Worm (Caenorhabditis elegans) whole organism, late embryonic: ENCODE data around the gene irld-47.
A peak's percentile ranks its signal among the peaks of the same experiment; 100 is the strongest.

ENCODE experiments used
- F13H6.1 ChIP-seq: sonication (generic microtip); optimal IDR thresholded peaks from 2 replicates; lab custom pipeline; 2016; ENCODE audit warnings: missing genetic modification characterization, missing compliant biosample characterization
- K02D7.2 ChIP-seq: sonication (generic microtip); optimal IDR thresholded peaks from 2 replicates; lab custom pipeline; 2017; ENCODE audit warnings: mild to moderate bottlenecking, missing genetic modification characterization, missing compliant biosample characterization
- K09A11.1 ChIP-seq: sonication (generic microtip); optimal IDR thresholded peaks from 2 replicates; lab custom pipeline; 2017; ENCODE audit warnings: antibody characterized with exemption, mild to moderate bottlenecking, missing genetic modification characterization, missing compliant biosample characterization; ENCODE audit not compliant: insufficient read depth
- T23F11.4 ChIP-seq: fragments of 200-800 bp; sonication (Bioruptor generic); optimal IDR thresholded peaks from 2 replicates; lab custom pipeline; 2018; ENCODE audit warnings: mild to moderate bottlenecking, missing genetic modification characterization, missing compliant biosample characterization
- ahr-1 ChIP-seq: sonication (generic microtip); optimal IDR thresholded peaks from 2 replicates; lab custom pipeline; 2016; ENCODE audit warnings: missing genetic modification characterization, missing compliant biosample characterization
- ama-1 ChIP-seq: fragments of 150-350 bp; optimal IDR thresholded peaks from 2 replicates; lab custom pipeline; 2014
- ceh-14 ChIP-seq: sonication (generic microtip); optimal IDR thresholded peaks from 2 replicates; lab custom pipeline; 2016; ENCODE audit warnings: missing genotype, missing genetic modification characterization, missing compliant biosample characterization
- ceh-18 ChIP-seq: sonication (generic microtip); optimal IDR thresholded peaks from 2 replicates; lab custom pipeline; 2016; ENCODE audit warnings: missing genetic modification characterization, missing compliant biosample characterization
- ceh-19 ChIP-seq: fragments of 200-800 bp; sonication (Bioruptor generic); optimal IDR thresholded peaks from 2 replicates; lab custom pipeline; 2018; ENCODE audit warnings: mild to moderate bottlenecking, missing genetic modification characterization, missing compliant biosample characterization
- ceh-2 ChIP-seq: sonication (generic microtip); optimal IDR thresholded peaks from 2 replicates; lab custom pipeline; 2016; ENCODE audit warnings: missing genotype, missing genetic modification characterization, missing compliant biosample characterization
- ceh-24 ChIP-seq: sonication (generic microtip); optimal IDR thresholded peaks from 2 replicates; lab custom pipeline; 2016; ENCODE audit warnings: mild to moderate bottlenecking, missing genetic modification characterization, missing compliant biosample characterization
- ceh-31 ChIP-seq: sonication (generic microtip); optimal IDR thresholded peaks from 2 replicates; lab custom pipeline; 2016; ENCODE audit warnings: missing genetic modification characterization, missing compliant biosample characterization
- ceh-34 ChIP-seq: sonication (generic microtip); optimal IDR thresholded peaks from 2 replicates; lab custom pipeline; 2016; ENCODE audit warnings: mild to moderate bottlenecking, missing genetic modification characterization, missing compliant biosample characterization
- ceh-48 ChIP-seq: sonication (generic microtip); optimal IDR thresholded peaks from 2 replicates; lab custom pipeline; 2016; ENCODE audit warnings: missing genetic modification characterization, inconsistent platforms, missing compliant biosample characterization
- ceh-9 ChIP-seq: sonication (generic microtip); optimal IDR thresholded peaks from 2 replicates; lab custom pipeline; 2016; ENCODE audit warnings: mild to moderate bottlenecking, missing genetic modification characterization, inconsistent platforms, missing compliant biosample characterization
- che-1 ChIP-seq: sonication (generic microtip); optimal IDR thresholded peaks from 2 replicates; lab custom pipeline; 2016; ENCODE audit warnings: mild to moderate bottlenecking, missing genetic modification characterization, missing compliant biosample characterization
- dmd-4 ChIP-seq: sonication (generic microtip); optimal IDR thresholded peaks from 2 replicates; lab custom pipeline; 2016; ENCODE audit warnings: borderline replicate concordance, missing genetic modification characterization, missing compliant biosample characterization
- dve-1 ChIP-seq: sonication (generic microtip); optimal IDR thresholded peaks from 2 replicates; lab custom pipeline; 2017; ENCODE audit warnings: antibody characterized with exemption, mild to moderate bottlenecking, missing genetic modification characterization, missing compliant biosample characterization
- elt-2 ChIP-seq: sonication (generic microtip); optimal IDR thresholded peaks from 2 replicates; lab custom pipeline; 2016; ENCODE audit warnings: missing genetic modification reagents, missing genetic modification characterization, missing compliant biosample characterization
- eyg-1 ChIP-seq: sonication (generic microtip); optimal IDR thresholded peaks from 2 replicates; lab custom pipeline; 2016; ENCODE audit warnings: missing genotype, missing genetic modification characterization, missing compliant biosample characterization
- fkh-10 ChIP-seq: fragments of 150-350 bp; optimal IDR thresholded peaks from 2 replicates; lab custom pipeline; 2014; ENCODE audit warnings: missing biosample characterization, missing genetic modification reagents, missing genetic modification characterization
- gmeb-2 ChIP-seq: sonication (generic microtip); optimal IDR thresholded peaks from 2 replicates; lab custom pipeline; 2016; ENCODE audit warnings: missing genetic modification characterization, inconsistent platforms, missing compliant biosample characterization
- hlh-13 ChIP-seq: fragments of 200-800 bp; sonication (Bioruptor generic); optimal IDR thresholded peaks from 2 replicates; lab custom pipeline; 2018; ENCODE audit warnings: mild to moderate bottlenecking, missing genetic modification characterization, missing compliant biosample characterization
- hlh-6 ChIP-seq: sonication (generic microtip); optimal IDR thresholded peaks from 2 replicates; lab custom pipeline; 2016; ENCODE audit warnings: missing genotype, missing genetic modification characterization, missing compliant biosample characterization
- lim-6 ChIP-seq: sonication (generic microtip); optimal IDR thresholded peaks from 2 replicates; lab custom pipeline; 2016; ENCODE audit warnings: missing genetic modification characterization, missing compliant biosample characterization
- madf-2 ChIP-seq: sonication (generic microtip); optimal IDR thresholded peaks from 2 replicates; lab custom pipeline; 2017; ENCODE audit warnings: missing genetic modification characterization, missing compliant biosample characterization
- mec-3 ChIP-seq: sonication (generic microtip); optimal IDR thresholded peaks from 2 replicates; lab custom pipeline; 2016; ENCODE audit warnings: borderline replicate concordance, missing genetic modification characterization, missing compliant biosample characterization
- nfya-1 ChIP-seq: sonication (generic microtip); optimal IDR thresholded peaks from 2 replicates; lab custom pipeline; 2017; ENCODE audit warnings: missing genetic modification characterization, mild to moderate bottlenecking, missing compliant biosample characterization, antibody characterized with exemption, moderate library complexity
- nhr-11 ChIP-seq: fragments of 150-350 bp; optimal IDR thresholded peaks from 2 replicates; lab custom pipeline; 2014; ENCODE audit warnings: missing biosample characterization, missing genetic modification characterization
- nhr-232 ChIP-seq: sonication (generic microtip); optimal IDR thresholded peaks from 2 replicates; lab custom pipeline; 2016; ENCODE audit warnings: missing genetic modification characterization, missing compliant biosample characterization
- odd-2 ChIP-seq: sonication (generic microtip); optimal IDR thresholded peaks from 2 replicates; lab custom pipeline; 2017; ENCODE audit warnings: antibody characterized with exemption, mild to moderate bottlenecking, missing genetic modification characterization, missing compliant biosample characterization
- pag-3 ChIP-seq: sonication (generic microtip); optimal IDR thresholded peaks from 2 replicates; lab custom pipeline; 2016; ENCODE audit warnings: missing compliant biosample characterization, missing genetic modification characterization, borderline replicate concordance
- pat-9 ChIP-seq: fragments of 200-800 bp; sonication (Bioruptor generic); optimal IDR thresholded peaks from 2 replicates; lab custom pipeline; 2018; ENCODE audit warnings: mild to moderate bottlenecking, missing genetic modification characterization, moderate library complexity, missing compliant biosample characterization
- pax-1 ChIP-seq: fragments of 150-350 bp; optimal IDR thresholded peaks from 2 replicates; lab custom pipeline; 2014; ENCODE audit warnings: missing biosample characterization, missing genetic modification characterization
- pha-2 ChIP-seq: sonication (generic microtip); optimal IDR thresholded peaks from 2 replicates; lab custom pipeline; 2017; ENCODE audit warnings: mild to moderate bottlenecking, missing genetic modification characterization, missing compliant biosample characterization
- pha-4 ChIP-seq: fragments of 150-350 bp; optimal IDR thresholded peaks from 2 replicates; lab custom pipeline; 2018; ENCODE audit warnings: missing biosample characterization, missing genetic modification reagents, missing genetic modification characterization
- ref-2 ChIP-seq: sonication (generic microtip); optimal IDR thresholded peaks from 2 replicates; lab custom pipeline; 2016; ENCODE audit warnings: missing genetic modification characterization, missing compliant biosample characterization
- sdc-2 ChIP-seq: sonication (generic microtip); optimal IDR thresholded peaks from 2 replicates; lab custom pipeline; 2016; ENCODE audit warnings: missing genotype, missing genetic modification characterization, missing compliant biosample characterization
- sox-2 ChIP-seq: fragments of 200-800 bp; sonication (Bioruptor generic); IDR thresholded peaks from 2 replicates; pipeline ENCODE4 v1.3.6; 2022; ENCODE audit warnings: missing genetic modification reagents, missing genetic modification characterization, missing compliant biosample characterization
- sox-4 ChIP-seq: sonication (generic microtip); optimal IDR thresholded peaks from 2 replicates; lab custom pipeline; 2017; ENCODE audit warnings: mild to moderate bottlenecking, missing genetic modification characterization, inconsistent platforms, missing compliant biosample characterization
- tbx-2 ChIP-seq: sonication (generic microtip); optimal IDR thresholded peaks from 2 replicates; lab custom pipeline; 2016; ENCODE audit warnings: missing genetic modification characterization, missing compliant biosample characterization
- tbx-7 ChIP-seq: sonication (generic microtip); optimal IDR thresholded peaks from 2 replicates; lab custom pipeline; 2016; ENCODE audit warnings: missing genotype, missing genetic modification characterization, missing compliant biosample characterization
- ttx-3 ChIP-seq: sonication (generic microtip); optimal IDR thresholded peaks from 2 replicates; lab custom pipeline; 2016; ENCODE audit warnings: missing genetic modification reagents, missing genetic modification characterization, missing compliant biosample characterization
- unc-42 ChIP-seq: sonication (generic microtip); optimal IDR thresholded peaks from 2 replicates; lab custom pipeline; 2016; ENCODE audit warnings: missing genotype, missing genetic modification characterization, missing compliant biosample characterization
- unc-55 ChIP-seq: sonication (generic microtip); optimal IDR thresholded peaks from 2 replicates; lab custom pipeline; 2017; ENCODE audit warnings: missing biosample characterization, missing genetic modification reagents, missing genetic modification characterization
- zip-5 ChIP-seq: sonication (generic microtip); optimal IDR thresholded peaks from 2 replicates; lab custom pipeline; 2016; ENCODE audit warnings: missing genetic modification characterization, missing compliant biosample characterization

irld-47 gene

DNA sequence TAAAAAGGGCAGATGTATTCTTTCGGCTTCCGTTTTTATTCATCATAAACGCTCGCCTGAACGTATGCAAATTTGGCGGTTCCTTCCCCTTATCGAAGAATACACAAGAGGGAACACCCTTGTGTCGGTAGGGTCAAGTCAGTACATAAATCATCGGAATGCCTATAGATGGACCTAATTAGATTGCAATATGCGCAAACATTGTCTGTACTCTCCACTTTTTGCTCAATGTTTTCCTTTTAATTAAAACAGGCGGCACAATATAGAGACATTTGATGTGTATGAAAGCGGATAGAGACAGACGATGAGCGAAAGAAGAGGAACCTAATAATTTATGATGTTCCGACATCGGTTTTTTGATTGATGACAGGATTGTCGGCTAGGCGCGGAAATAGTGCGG is 8.1 kb downstream of the irld-47 start:
- no peak for TF ChIP-seq eyg-1 (tag; lab: Kevin White, UChicago)
- no peak for TF ChIP-seq ceh-18
- TF ChIP-seq tbx-7, result no peak
- TF ChIP-seq unc-55 (GFP tag; lab: Kevin White, UChicago), result peak; percentile 74
- no peak for TF ChIP-seq elt-2 (tag; lab: Kevin White, UChicago)
- no peak for TF ChIP-seq mec-3 (tag; lab: Kevin White, UChicago)
- no peak for TF ChIP-seq pag-3 (tag; lab: Kevin White, UChicago)
- TF ChIP-seq nhr-232, result no peak
- TF ChIP-seq ceh-24 (tag; lab: Kevin White, UChicago), result no peak
- no peak for TF ChIP-seq sox-2 (GFP tag; lab: Robert Waterston, UW)
- no peak for TF ChIP-seq ahr-1 (tag; lab: Kevin White, UChicago)
- TF ChIP-seq pha-4 (tag; lab: Kevin White, UChicago), result no peak
- TF ChIP-seq pax-1 (tag; lab: Kevin White, UChicago), result no peak
- no peak for TF ChIP-seq ceh-19
- no peak for TF ChIP-seq gmeb-2
- TF ChIP-seq ceh-14 (tag; lab: Kevin White, UChicago), result peak; percentile 69
- TF ChIP-seq tbx-2 (tag; lab: Kevin White, UChicago), result peak; percentile 20
- TF ChIP-seq dve-1 (tag; lab: Kevin White, UChicago), result no peak
- TF ChIP-seq ttx-3 (tag; lab: Kevin White, UChicago), result no peak
- peak; percentile 46 for TF ChIP-seq ceh-31 (tag; lab: Kevin White, UChicago)
- TF ChIP-seq pha-2, result peak; percentile 11
- TF ChIP-seq fkh-10 (GFP tag; lab: Kevin White, UChicago), result no peak
- no peak for TF ChIP-seq ceh-9 (tag; lab: Kevin White, UChicago)
- no peak for TF ChIP-seq K09A11.1 (tag; lab: Kevin White, UChicago)
- TF ChIP-seq pat-9 (tag; lab: Kevin White, UChicago), result no peak
- TF ChIP-seq odd-2 (tag; lab: Kevin White, UChicago), result no peak
- TF ChIP-seq ceh-48 (tag; lab: Kevin White, UChicago), result no peak
- TF ChIP-seq nhr-11, result no peak
- TF ChIP-seq ref-2 (tag; lab: Kevin White, UChicago), result no peak
- TF ChIP-seq F13H6.1 (tag; lab: Kevin White, UChicago), result no peak
- no peak for TF ChIP-seq madf-2 (tag; lab: Kevin White, UChicago)
- no peak for TF ChIP-seq hlh-13 (GFP tag; lab: Kevin White, UChicago)
- no peak for TF ChIP-seq ceh-2 (tag; lab: Kevin White, UChicago)
- no peak for TF ChIP-seq dmd-4 (tag; lab: Kevin White, UChicago)
- peak; percentile 42 for TF ChIP-seq unc-42 (tag; lab: Kevin White, UChicago)
- TF ChIP-seq zip-5, result no peak
- peak; percentile 23 for TF ChIP-seq nfya-1 (tag; lab: Kevin White, UChicago)
- TF ChIP-seq che-1 (tag; lab: Kevin White, UChicago), result no peak
- TF ChIP-seq lim-6 (tag; lab: Kevin White, UChicago), result no peak
- no peak for TF ChIP-seq sdc-2
- TF ChIP-seq, all 69 proteins: peak for 7

DNA sequence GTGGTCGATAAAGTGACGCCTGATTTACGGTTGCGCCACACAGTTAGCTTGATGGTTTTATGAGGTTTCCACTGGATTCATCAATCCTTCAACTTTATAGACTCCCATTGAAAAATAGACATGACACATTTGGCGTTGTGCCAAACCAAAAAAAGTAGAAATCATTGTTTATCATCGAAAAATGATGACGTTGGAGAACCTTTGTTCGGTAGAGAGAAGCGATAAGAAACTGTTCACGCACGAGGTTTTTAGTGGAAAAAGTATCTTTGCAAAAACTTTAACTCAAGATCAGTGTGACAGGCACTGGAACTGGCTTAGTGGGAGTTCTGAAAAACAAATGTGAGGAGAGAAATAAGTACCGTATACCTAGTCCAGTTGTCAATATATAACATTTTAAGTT is 8.7 kb downstream of the irld-47 start:
- TF ChIP-seq eyg-1 (tag; lab: Kevin White, UChicago) (no peak), ceh-48 (tag; lab: Kevin White, UChicago) (no peak), madf-2 (tag; lab: Kevin White, UChicago) (no peak), T23F11.4 (GFP tag; lab: Kevin White, UChicago) (no peak), hlh-6 (tag; lab: Kevin White, UChicago) (no peak), ceh-34 (tag; lab: Kevin White, UChicago) (no peak), unc-55 (GFP tag; lab: Kevin White, UChicago) (no peak), ceh-18 (no peak), pha-2 (no peak), sox-4 (tag; lab: Kevin White, UChicago) (no peak), pax-1 (tag; lab: Kevin White, UChicago) (no peak), ama-1 (lab: Kevin White, UChicago) (no peak), lim-6 (tag; lab: Kevin White, UChicago) (no peak), pag-3 (tag; lab: Kevin White, UChicago) (no peak), nhr-11 (no peak), sox-2 (GFP tag; lab: Robert Waterston, UW) (no peak), gmeb-2 (no peak), K02D7.2 (tag; lab: Kevin White, UChicago) (no peak)
